Fruit fly (Drosophila melanogaster) whole organism, embryonic: Measurements from ENCODE around the gene VGlut.

Source experiments
- CG18764 ChIP-seq: fragments of 200-800 bp; sonication (Bioruptor generic); optimal IDR thresholded peaks from 3 replicates; lab custom pipeline; 2016; ENCODE audit warnings: missing biosample characterization, missing genetic modification characterization
- CG30403 ChIP-seq: fragments of 200-800 bp; sonication (Bioruptor generic); optimal IDR thresholded peaks from 3 replicates; lab custom pipeline; 2016; ENCODE audit warnings: missing biosample characterization, missing genetic modification characterization
- CG3065 ChIP-seq: fragments of 200-800 bp; sonication (Bioruptor generic); optimal IDR thresholded peaks from 2 replicates; lab custom pipeline; 2016; ENCODE audit warnings: missing biosample characterization, missing genetic modification characterization
- CG3726 ChIP-seq: fragments of 200-800 bp; sonication (Bioruptor generic); IDR thresholded peaks from 3 replicates; pipeline ENCODE4, ENCODE4 v1.3.6; 2022; ENCODE audit warnings: missing biosample characterization, missing genetic modification characterization
- CG7556 ChIP-seq: fragments of 200-800 bp; sonication (Bioruptor generic); optimal IDR thresholded peaks from 2 replicates; lab custom pipeline; 2017; ENCODE audit warnings: missing biosample characterization, mild to moderate bottlenecking, missing genetic modification characterization
- Hr39 ChIP-seq: fragments of >200 bp; optimal IDR thresholded peaks from 2 replicates; lab custom pipeline; 2017
- Med ChIP-seq: fragments of 200-800 bp; sonication (Bioruptor generic); peaks from one replicate; lab custom pipeline; 2016; ENCODE audit warnings: missing biosample characterization, missing genetic modification characterization, mild to moderate bottlenecking, inconsistent platforms, moderate library complexity
- NC2α ChIP-seq: fragments of 200-800 bp; sonication (Bioruptor generic); optimal IDR thresholded peaks from 2 replicates; lab custom pipeline; 2016; ENCODE audit warnings: missing biosample characterization, missing genetic modification characterization
- pb ChIP-seq: fragments of 200-800 bp; sonication (Bioruptor generic); optimal IDR thresholded peaks from 3 replicates; lab custom pipeline; 2016; ENCODE audit warnings: missing biosample characterization, missing genetic modification characterization
- pita ChIP-seq: fragments of 200-800 bp; sonication (Bioruptor generic); optimal IDR thresholded peaks from 2 replicates; lab custom pipeline; 2017; ENCODE audit warnings: missing biosample characterization, mild to moderate bottlenecking, missing genetic modification characterization
- tll ChIP-seq, 2 experiments: fragments of 200-800 bp in 1 of 2; fragments of >200 bp in 1 of 2; sonication (Bioruptor generic) in 1 of 2; optimal IDR thresholded peaks; 2 replicates each; lab custom pipeline; 2017 to 2019; ENCODE audit warnings: missing biosample characterization in 2 of 2, missing genetic modification characterization in 2 of 2, mild to moderate bottlenecking in 1 of 2, moderate library complexity in 1 of 2
- zfh1 ChIP-seq: fragments of 200-800 bp; sonication (Bioruptor generic); IDR thresholded peaks from 3 replicates; pipeline ENCODE4 v1.3.6; 2022; ENCODE audit warnings: missing biosample characterization, missing genetic modification characterization

DNA sequence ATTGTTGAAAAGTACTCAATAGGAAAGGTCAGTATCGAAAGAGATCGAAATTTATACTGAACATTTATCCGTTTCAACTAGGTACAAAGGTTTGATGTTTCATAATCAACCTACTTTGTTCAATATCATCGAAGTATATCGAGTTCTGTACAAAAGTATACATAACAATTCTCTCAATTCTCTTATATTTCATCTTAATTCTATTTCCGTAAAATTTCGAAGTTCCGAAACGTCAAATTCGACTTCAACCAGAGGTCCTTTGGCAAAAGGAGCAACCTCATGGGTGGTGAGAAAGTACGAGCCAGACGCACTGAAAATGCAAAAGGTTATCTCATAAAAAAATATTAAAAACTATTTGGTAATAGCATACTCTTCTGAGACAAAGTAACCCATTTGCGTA lies 16.5 kb downstream of the VGlut start, which contains the start of gene CG31948:
- TF ChIP-seq tll (GFP tag; optimal IDR thresholded peaks at IDR 0.05; lab: Kevin White, UChicago) = no peak
- TF ChIP-seq CG30403 = no peak
- no peak for TF ChIP-seq Med (GFP tag; lab: Kevin White, UChicago)
- TF ChIP-seq CG3726 = no peak
- TF ChIP-seq CG3065 (GFP tag; lab: Kevin White, UChicago) = no peak
- TF ChIP-seq CG18764 (GFP tag; lab: Kevin White, UChicago) = no peak
- TF ChIP-seq zfh1 (GFP tag; lab: Robert Waterston, UW) = no peak
- no peak for TF ChIP-seq CG7556 (GFP tag; lab: Kevin White, UChicago)
- TF ChIP-seq pita (GFP tag; lab: Kevin White, UChicago) = no peak
- TF ChIP-seq Hr39 = no peak
- TF ChIP-seq pb (GFP tag; lab: Kevin White, UChicago) = no peak
- no peak for TF ChIP-seq NC2α
